Worm (Caenorhabditis elegans) whole organism, L4/young adult: ENCODE results near the gene agmo-1.

ENCODE experiments used
- W03F9.2 ChIP-seq: fragments of 150-350 bp; optimal IDR thresholded peaks from 2 replicates; lab custom pipeline; 2014; ENCODE audit warnings: missing biosample characterization, missing genetic modification characterization
- dao-5 ChIP-seq: sonication (generic microtip); optimal IDR thresholded peaks from 2 replicates; lab custom pipeline; 2016; ENCODE audit warnings: missing genotype, missing genetic modification characterization, moderate library complexity, missing compliant biosample characterization
- him-1 ChIP-seq: sonication (generic microtip); optimal IDR thresholded peaks from 2 replicates; lab custom pipeline; 2016; ENCODE audit warnings: missing genotype, missing genetic modification reagents, missing genetic modification characterization, missing compliant biosample characterization

DNA sequence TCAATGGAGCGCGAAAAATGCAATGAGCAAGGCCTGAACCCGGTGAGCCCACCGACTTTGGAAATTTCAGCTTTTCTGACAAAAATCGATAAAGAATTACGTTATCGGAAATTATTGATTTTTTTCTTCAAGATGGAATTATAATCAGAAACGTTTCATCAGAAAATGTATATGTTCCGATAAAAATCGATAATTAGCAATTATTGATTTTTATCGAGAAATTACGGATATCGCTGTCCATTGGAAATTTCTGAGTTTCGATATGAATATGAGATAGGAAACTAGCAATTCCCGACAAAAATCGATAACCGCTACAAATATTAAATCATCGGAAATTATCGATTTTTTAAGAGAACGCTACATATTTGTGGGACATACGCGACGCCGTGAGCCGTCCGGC is 4.2 kb downstream of the agmo-1 start:
- TF ChIP-seq him-1 (tag; lab: Kevin White, UChicago) = no peak
- no peak for TF ChIP-seq W03F9.2
- no peak for TF ChIP-seq dao-5 (tag; lab: Kevin White, UChicago)
